Fruit fly (Drosophila melanogaster): ENCODE measurements around the gene red.

red gene

dm6 chr3R:14331474-14331873 lies 42.6 kb downstream of the red start:
- TF ChIP-seq CG12605 (GFP tag; IDR thresholded peaks at IDR 0.05) = no peak
- no peak for TF ChIP-seq CG10348 (GFP tag; IDR thresholded peaks at IDR 0.05)
- TF ChIP-seq CG13204 (GFP tag; optimal IDR thresholded peaks at IDR 0.05) = no peak
- no peak for TF ChIP-seq Snoo (tag; optimal IDR thresholded peaks at IDR 0.05)
- no peak for TF ChIP-seq EcR (GFP tag; optimal IDR thresholded peaks at IDR 0.05)

- TF ChIP-seq CG14655 (GFP tag; optimal IDR thresholded peaks at IDR 0.05) = peak; percentile 1
- no peak for TF ChIP-seq rn (GFP tag; IDR thresholded peaks at IDR 0.05)
Observed at dm6 chr3R:14332735-14333134, 43.9 kb downstream of the red start.

dm6 chr3R:14335504-14335903 lies 46.6 kb downstream of the red start:
- TF ChIP-seq CG8159 (tag; optimal IDR thresholded peaks at IDR 0.05) (no peak), CG4496 (GFP tag; IDR thresholded peaks at IDR 0.05) (0 out of 3 replicates have a peak, but pooled peaks have one; percentile 8)

dm6 chr3R:14344767-14345166 lies 55.9 kb downstream of the red start:
- TF ChIP-seq gl (tag; optimal IDR thresholded peaks at IDR 0.05) = no peak
- no peak for TF ChIP-seq CG17806 (tag; optimal IDR thresholded peaks at IDR 0.05)

dm6 chr3R:14346838-14347745 lies 58.2 kb downstream of the red start:
- TF ChIP-seq rn (GFP tag; IDR thresholded peaks at IDR 0.05) (no peak), CG15710 (tag; optimal IDR thresholded peaks at IDR 0.05) (peak; percentile 19), Pif1A (GFP tag; optimal IDR thresholded peaks at IDR 0.05) (peak; percentile 43), CG14655 (GFP tag; optimal IDR thresholded peaks at IDR 0.05) (peak; percentile 71), Pif1B (GFP tag; optimal IDR thresholded peaks at IDR 0.05) (peak; percentile 21), CG8301 (tag; optimal IDR thresholded peaks at IDR 0.05) (peak; percentile 58), Ets98B (GFP tag; IDR thresholded peaks at IDR 0.05) (peak; percentile 10; the same call in 1 of the 2 replicates), CG4496 (GFP tag; IDR thresholded peaks at IDR 0.05) (0 out of 3 replicates have a peak, but pooled peaks have one; percentile 4), CG17806 (tag; optimal IDR thresholded peaks at IDR 0.05) (peak; percentile 41), Snoo (tag; optimal IDR thresholded peaks at IDR 0.05) (no peak), CG8159 (tag; optimal IDR thresholded peaks at IDR 0.05) (peak; percentile 45), fd96Ca (GFP tag; IDR thresholded peaks at IDR 0.05) (no peak), CG13204 (GFP tag; optimal IDR thresholded peaks at IDR 0.05) (peak; percentile 48), CG9948 (tag; optimal IDR thresholded peaks at IDR 0.05) (peak; percentile 53), CG34367 (tag; optimal IDR thresholded peaks at IDR 0.05) (no peak), CG32121 (GFP tag; IDR thresholded peaks at IDR 0.05) (no peak), EcR (GFP tag; optimal IDR thresholded peaks at IDR 0.05) (peak; percentile 14), D1 (tag; optimal IDR thresholded peaks at IDR 0.05) (peak; percentile 2)

- TF ChIP-seq CG12605 (GFP tag; IDR thresholded peaks at IDR 0.05) = no peak
- no peak for TF ChIP-seq CG13204 (GFP tag; optimal IDR thresholded peaks at IDR 0.05)
- TF ChIP-seq CG8159 (tag; optimal IDR thresholded peaks at IDR 0.05) = peak; percentile 3
- no peak for TF ChIP-seq CG32121 (GFP tag; IDR thresholded peaks at IDR 0.05)
Observed at dm6 chr3R:14348480-14348879, 59.6 kb downstream of the red start.

dm6 chr3R:14351418-14351817 lies 62.5 kb downstream of the red start:
- TF ChIP-seq CG8159 (tag; optimal IDR thresholded peaks at IDR 0.05) = peak; percentile 10
- TF ChIP-seq CG4496 (GFP tag; IDR thresholded peaks at IDR 0.05) = no peak

All from whole organism, pupa.